Worm (Caenorhabditis elegans) whole organism, late embryonic: ENCODE data around the gene cyp-33C5.

Source experiments
- ceh-22 ChIP-seq: sonication (generic microtip); optimal IDR thresholded peaks from 2 replicates; lab custom pipeline; 2017; ENCODE audit warnings: missing biosample characterization, missing genetic modification characterization
- elt-2 ChIP-seq: sonication (generic microtip); optimal IDR thresholded peaks from 2 replicates; lab custom pipeline; 2016; ENCODE audit warnings: missing genetic modification reagents, missing genetic modification characterization, missing compliant biosample characterization
- lin-11 ChIP-seq: fragments of 200-800 bp; sonication (Bioruptor generic); optimal IDR thresholded peaks from 2 replicates; lab custom pipeline; 2018; ENCODE audit warnings: mild to moderate bottlenecking, missing genetic modification characterization, missing compliant biosample characterization
- nfya-1 ChIP-seq: sonication (generic microtip); optimal IDR thresholded peaks from 2 replicates; lab custom pipeline; 2017; ENCODE audit warnings: missing genetic modification characterization, mild to moderate bottlenecking, missing compliant biosample characterization, antibody characterized with exemption, moderate library complexity
- nhr-11 ChIP-seq: fragments of 150-350 bp; optimal IDR thresholded peaks from 2 replicates; lab custom pipeline; 2014; ENCODE audit warnings: missing biosample characterization, missing genetic modification characterization
- odd-2 ChIP-seq: sonication (generic microtip); optimal IDR thresholded peaks from 2 replicates; lab custom pipeline; 2017; ENCODE audit warnings: antibody characterized with exemption, mild to moderate bottlenecking, missing genetic modification characterization, missing compliant biosample characterization
- pag-3 ChIP-seq: sonication (generic microtip); optimal IDR thresholded peaks from 2 replicates; lab custom pipeline; 2016; ENCODE audit warnings: missing compliant biosample characterization, missing genetic modification characterization, borderline replicate concordance
- pat-9 ChIP-seq: fragments of 200-800 bp; sonication (Bioruptor generic); optimal IDR thresholded peaks from 2 replicates; lab custom pipeline; 2018; ENCODE audit warnings: mild to moderate bottlenecking, missing genetic modification characterization, moderate library complexity, missing compliant biosample characterization
- pha-4 ChIP-seq: fragments of 150-350 bp; optimal IDR thresholded peaks from 2 replicates; lab custom pipeline; 2018; ENCODE audit warnings: missing biosample characterization, missing genetic modification reagents, missing genetic modification characterization
- rnt-1 ChIP-seq: sonication (generic microtip); optimal IDR thresholded peaks from 2 replicates; lab custom pipeline; 2016; ENCODE audit warnings: missing genetic modification characterization, missing compliant biosample characterization
- sox-2 ChIP-seq: fragments of 200-800 bp; sonication (Bioruptor generic); IDR thresholded peaks from 2 replicates; pipeline ENCODE4 v1.3.6; 2022; ENCODE audit warnings: missing genetic modification reagents, missing genetic modification characterization, missing compliant biosample characterization
- tbx-2 ChIP-seq: sonication (generic microtip); optimal IDR thresholded peaks from 2 replicates; lab custom pipeline; 2016; ENCODE audit warnings: missing genetic modification characterization, missing compliant biosample characterization
- ttx-3 ChIP-seq: sonication (generic microtip); optimal IDR thresholded peaks from 2 replicates; lab custom pipeline; 2016; ENCODE audit warnings: missing genetic modification reagents, missing genetic modification characterization, missing compliant biosample characterization

ce11 chrV:2271750-2272149 lies 26.9 kb downstream of the cyp-33C5 start, which contains the start of gene Y5H2A.1:
- TF ChIP-seq pag-3 (tag; lab: Kevin White, UChicago) (no peak), tbx-2 (tag; lab: Kevin White, UChicago) (no peak), ceh-22 (tag; lab: Kevin White, UChicago) (no peak), rnt-1 (tag; lab: Kevin White, UChicago) (no peak), pha-4 (no peak), sox-2 (GFP tag; lab: Robert Waterston, UW) (no peak), odd-2 (tag; lab: Kevin White, UChicago) (no peak), ttx-3 (tag; lab: Kevin White, UChicago) (no peak), elt-2 (tag; lab: Kevin White, UChicago) (no peak), pat-9 (tag; lab: Kevin White, UChicago) (no peak), nfya-1 (tag; lab: Kevin White, UChicago) (no peak), nhr-11 (tag; lab: Kevin White, UChicago) (no peak), lin-11 (tag; lab: Kevin White, UChicago) (no peak)
